Worm (Caenorhabditis elegans): Measurements from ENCODE around the gene pup-2.
A peak's percentile ranks its signal among the peaks of the same experiment; 100 is the strongest.

Gene pup-2

DNA sequence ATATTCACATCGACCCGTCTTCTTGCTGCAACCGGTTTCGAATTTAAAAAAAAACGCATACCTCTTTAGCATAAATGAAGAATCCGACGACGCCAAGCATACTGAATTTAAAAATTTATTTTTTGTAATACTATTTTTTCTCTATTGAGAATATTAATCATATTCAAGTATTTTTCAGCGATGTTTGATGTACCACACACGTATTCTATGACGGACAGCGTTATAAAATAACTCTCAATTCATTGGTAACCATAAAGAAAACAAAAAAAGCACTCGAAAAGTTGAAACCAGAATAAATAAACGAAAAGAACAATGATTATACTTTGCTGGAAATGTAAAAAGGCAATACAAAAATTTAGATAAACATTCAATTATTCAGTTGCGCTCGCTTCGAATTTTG, 26.2 kb upstream of the pup-2 start, which contains the start of gene T10F2.5 (continued):
- no peak for TF ChIP-seq ceh-14 (tag; optimal IDR thresholded peaks at IDR 0.05)

DNA sequence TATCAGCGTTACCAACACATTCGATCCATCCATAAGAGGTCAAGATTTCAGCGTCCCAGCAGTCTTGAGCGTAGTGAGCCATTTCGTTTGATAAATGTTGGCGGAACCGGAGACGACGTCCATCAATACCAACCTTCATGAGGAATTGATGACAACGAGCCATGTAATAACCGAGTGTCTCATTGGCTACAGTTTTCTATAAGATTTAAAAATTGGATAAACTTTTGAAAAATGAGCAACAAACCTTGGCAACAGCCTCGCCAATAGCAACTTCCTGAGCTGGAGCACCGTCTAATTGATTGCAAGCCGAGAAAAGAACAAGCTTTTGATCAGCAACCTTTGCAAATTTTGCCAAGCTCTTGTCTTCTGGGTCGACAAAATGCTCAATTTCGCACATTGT, 24.9 kb upstream of the pup-2 start:
- TF ChIP-seq ceh-24 (tag; optimal IDR thresholded peaks at IDR 0.05) (no peak), pax-1 (tag; optimal IDR thresholded peaks at IDR 0.05) (no peak), ets-4 (tag; optimal IDR thresholded peaks at IDR 0.05) (no peak)

DNA sequence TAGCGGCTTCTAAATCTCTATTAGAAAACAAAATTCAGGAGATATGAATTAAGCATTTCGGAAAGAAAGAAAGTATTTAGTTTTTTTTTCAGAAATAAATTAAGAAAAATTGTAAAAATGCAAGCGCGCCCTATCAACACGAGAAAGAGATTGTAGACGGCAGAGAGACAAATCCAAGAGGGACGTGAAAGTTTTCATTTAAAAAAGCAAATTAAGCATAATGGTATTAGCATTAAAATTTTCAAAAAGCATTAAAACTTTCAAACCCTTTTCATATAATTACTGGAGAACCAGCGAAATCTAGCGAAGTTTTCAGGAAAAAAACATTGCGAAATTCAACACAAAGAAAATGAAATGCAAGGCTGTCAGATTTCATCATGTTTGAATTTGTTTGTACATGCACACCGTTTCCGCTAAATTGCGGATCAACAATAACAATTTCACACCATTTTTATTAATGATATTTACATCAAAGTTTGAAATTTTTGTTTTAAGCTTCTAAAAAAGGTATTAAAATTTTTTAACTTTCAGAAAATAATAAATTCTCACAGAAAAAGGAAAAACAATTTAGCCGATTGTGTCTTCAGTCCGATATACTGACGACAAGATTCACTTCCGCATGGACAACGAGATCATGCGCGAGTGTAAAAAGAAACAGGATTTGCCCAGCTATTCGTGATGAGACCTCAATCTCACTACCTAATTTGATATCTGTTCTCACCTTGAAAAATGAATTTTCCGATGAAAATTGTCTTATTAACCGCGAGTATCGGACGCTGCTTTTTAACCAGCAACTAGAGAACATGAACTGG, 22.7 kb upstream of the pup-2 start, which contains the start of gene gars-1:
Gene gars-1 (minus strand): TSS at position 808 of the 812 bp plus-strand sequence.
- TF ChIP-seq ahr-1 (tag; optimal IDR thresholded peaks at IDR 0.05) (no peak), K02D7.2 (tag; optimal IDR thresholded peaks at IDR 0.05) (no peak), sox-2 (GFP tag; IDR thresholded peaks at IDR 0.05) (no peak), hlh-15 (tag; optimal IDR thresholded peaks at IDR 0.05) (no peak), unc-3 (GFP tag; conservative IDR thresholded peaks at IDR 0.05) (no peak), unc-3 (tag; optimal IDR thresholded peaks at IDR 0.05) (no peak), unc-42 (tag; optimal IDR thresholded peaks at IDR 0.05) (peak; percentile 60), elt-2 (tag; optimal IDR thresholded peaks at IDR 0.05) (peak; percentile 7), unc-55 (GFP tag; optimal IDR thresholded peaks at IDR 0.05) (peak; percentile 13), gmeb-2 (tag; optimal IDR thresholded peaks at IDR 0.05) (no peak)

DNA sequence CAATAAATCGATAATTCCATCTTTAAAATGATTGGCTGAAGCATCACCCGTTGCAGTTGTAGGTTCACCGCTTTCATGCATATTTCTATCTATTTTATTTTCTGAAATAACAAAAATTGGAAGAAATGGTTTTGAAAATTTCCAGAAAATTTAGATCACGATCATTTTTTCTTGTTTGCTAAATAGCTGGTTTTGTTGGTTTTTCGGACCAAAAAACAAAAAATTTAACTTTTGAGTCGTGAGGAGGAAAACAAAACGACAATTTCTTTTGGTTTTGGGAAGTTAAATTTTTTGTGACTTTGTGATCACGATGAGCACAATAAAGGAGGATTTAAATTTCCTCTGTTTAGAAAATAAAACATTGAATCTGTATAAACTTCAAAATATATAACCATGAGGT, 20.5 kb upstream of the pup-2 start, which contains the start of gene T10F2.2:
Gene T10F2.2 (minus strand): TSS at position 101 of the 400 bp plus-strand sequence.
- TF ChIP-seq hlh-6 (tag; optimal IDR thresholded peaks at IDR 0.05) (no peak), ets-4 (tag; optimal IDR thresholded peaks at IDR 0.05) (no peak), hlh-13 (GFP tag; optimal IDR thresholded peaks at IDR 0.05) (no peak), fax-1 (tag; optimal IDR thresholded peaks at IDR 0.05) (no peak), pha-4 (tag; optimal IDR thresholded peaks at IDR 0.05) (no peak), ama-1 (optimal IDR thresholded peaks at IDR 0.05) (no peak), K09A11.1 (tag; optimal IDR thresholded peaks at IDR 0.05; ENCODE audit: insufficient read depth) (no peak), dve-1 (tag; optimal IDR thresholded peaks at IDR 0.05) (no peak), unc-55 (GFP tag; optimal IDR thresholded peaks at IDR 0.05) (no peak), ceh-9 (tag; optimal IDR thresholded peaks at IDR 0.05) (no peak), elt-4 (tag; optimal IDR thresholded peaks at IDR 0.05) (no peak), hlh-8 (tag; optimal IDR thresholded peaks at IDR 0.05) (no peak)

DNA sequence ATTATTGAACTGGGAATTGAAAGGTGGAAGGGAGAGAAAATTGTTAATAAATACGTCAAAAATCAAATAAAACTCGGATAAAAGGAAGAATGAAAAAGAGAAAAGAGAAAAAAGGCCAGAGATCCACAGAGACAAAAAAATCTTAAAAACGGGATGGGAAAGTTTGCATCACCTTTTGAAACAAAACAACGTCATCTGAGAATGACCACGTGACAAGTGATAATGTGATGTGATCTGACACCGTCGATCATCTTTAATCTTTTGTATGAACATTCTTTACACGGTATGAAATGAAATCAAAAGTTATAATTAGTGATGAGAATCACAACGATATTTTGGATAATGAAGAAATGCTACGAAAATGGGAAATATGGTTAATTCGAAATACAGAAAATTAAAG, 20.0 kb upstream of the pup-2 start:
- TF ChIP-seq rnt-1 (tag; optimal IDR thresholded peaks at IDR 0.05) (no peak), F13H6.1 (tag; optimal IDR thresholded peaks at IDR 0.05) (no peak), ama-1 (optimal IDR thresholded peaks at IDR 0.05) (no peak), ref-2 (tag; optimal IDR thresholded peaks at IDR 0.05) (no peak), unc-42 (tag; optimal IDR thresholded peaks at IDR 0.05) (no peak), che-1 (tag; optimal IDR thresholded peaks at IDR 0.05) (no peak), ceh-22 (tag; optimal IDR thresholded peaks at IDR 0.05) (no peak), ceh-24 (tag; optimal IDR thresholded peaks at IDR 0.05) (no peak)

DNA sequence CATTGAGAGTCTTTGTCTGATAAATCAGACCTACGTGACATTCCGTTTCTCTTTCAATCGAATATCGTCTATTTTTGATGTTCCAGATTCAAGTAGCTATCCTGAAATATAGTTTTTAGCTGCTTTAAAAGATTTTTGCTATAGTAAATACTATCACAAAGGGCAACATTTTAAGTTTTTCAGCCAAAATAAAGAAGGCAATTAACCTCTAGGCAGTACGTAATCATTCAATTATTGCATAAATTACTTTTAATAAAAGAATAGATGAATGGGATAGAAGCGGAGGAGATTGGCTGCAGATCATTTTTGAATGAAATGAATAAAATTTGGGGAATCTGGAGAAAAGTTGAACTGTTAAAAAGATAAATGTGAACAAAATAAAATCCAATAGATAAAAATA, 16.0 kb upstream of the pup-2 start, which contains the start of gene ulp-1:
Gene ulp-1 (minus strand): TSS at position 101 of the 400 bp plus-strand sequence.
- no peak for TF ChIP-seq unc-3 (GFP tag; conservative IDR thresholded peaks at IDR 0.05)
- no peak for TF ChIP-seq unc-3 (tag; optimal IDR thresholded peaks at IDR 0.05)
- TF ChIP-seq ahr-1 (tag; optimal IDR thresholded peaks at IDR 0.05) = no peak
- no peak for TF ChIP-seq ttx-3 (tag; optimal IDR thresholded peaks at IDR 0.05)
- TF ChIP-seq unc-42 (tag; optimal IDR thresholded peaks at IDR 0.05) = no peak
- TF ChIP-seq pag-3 (tag; optimal IDR thresholded peaks at IDR 0.05; ENCODE audit: borderline replicate concordance) = no peak
- TF ChIP-seq pax-1 (tag; optimal IDR thresholded peaks at IDR 0.05) = no peak
- TF ChIP-seq hlh-6 (tag; optimal IDR thresholded peaks at IDR 0.05) = no peak
- TF ChIP-seq sox-4 (tag; optimal IDR thresholded peaks at IDR 0.05) = no peak
- no peak for TF ChIP-seq lim-6 (tag; optimal IDR thresholded peaks at IDR 0.05)
- no peak for TF ChIP-seq ceh-19 (GFP tag; optimal IDR thresholded peaks at IDR 0.05)
- no peak for TF ChIP-seq fax-1 (tag; optimal IDR thresholded peaks at IDR 0.05)
- no peak for TF ChIP-seq eyg-1 (tag; optimal IDR thresholded peaks at IDR 0.05)
- TF ChIP-seq npax-4 (tag; optimal IDR thresholded peaks at IDR 0.05) = no peak
- no peak for TF ChIP-seq ceh-2 (tag; optimal IDR thresholded peaks at IDR 0.05)
- TF ChIP-seq hlh-15 (tag; optimal IDR thresholded peaks at IDR 0.05) = no peak
- TF ChIP-seq sdc-2 (tag; optimal IDR thresholded peaks at IDR 0.05) = no peak
- no peak for TF ChIP-seq elt-4 (tag; optimal IDR thresholded peaks at IDR 0.05)
